Worm (Caenorhabditis elegans) whole organism, late embryonic: ENCODE data around the gene srg-41.

Source experiments
- K09A11.1 ChIP-seq: sonication (generic microtip); optimal IDR thresholded peaks from 2 replicates; lab custom pipeline; 2017; ENCODE audit warnings: antibody characterized with exemption, mild to moderate bottlenecking, missing genetic modification characterization, missing compliant biosample characterization; ENCODE audit not compliant: insufficient read depth
- ahr-1 ChIP-seq: sonication (generic microtip); optimal IDR thresholded peaks from 2 replicates; lab custom pipeline; 2016; ENCODE audit warnings: missing genetic modification characterization, missing compliant biosample characterization
- ama-1 ChIP-seq: fragments of 150-350 bp; optimal IDR thresholded peaks from 2 replicates; lab custom pipeline; 2014
- ceh-14 ChIP-seq: sonication (generic microtip); optimal IDR thresholded peaks from 2 replicates; lab custom pipeline; 2016; ENCODE audit warnings: missing genotype, missing genetic modification characterization, missing compliant biosample characterization
- ceh-18 ChIP-seq: sonication (generic microtip); optimal IDR thresholded peaks from 2 replicates; lab custom pipeline; 2016; ENCODE audit warnings: missing genetic modification characterization, missing compliant biosample characterization
- ceh-2 ChIP-seq: sonication (generic microtip); optimal IDR thresholded peaks from 2 replicates; lab custom pipeline; 2016; ENCODE audit warnings: missing genotype, missing genetic modification characterization, missing compliant biosample characterization
- ceh-22 ChIP-seq: sonication (generic microtip); optimal IDR thresholded peaks from 2 replicates; lab custom pipeline; 2017; ENCODE audit warnings: missing biosample characterization, missing genetic modification characterization
- ceh-30 ChIP-seq: fragments of 150-350 bp; optimal IDR thresholded peaks from 2 replicates; lab custom pipeline; 2014; ENCODE audit warnings: missing biosample characterization, missing genetic modification characterization
- ceh-34 ChIP-seq: sonication (generic microtip); optimal IDR thresholded peaks from 2 replicates; lab custom pipeline; 2016; ENCODE audit warnings: mild to moderate bottlenecking, missing genetic modification characterization, missing compliant biosample characterization
- ceh-45 ChIP-seq: fragments of 200-800 bp; sonication (Bioruptor generic); IDR thresholded peaks from 2 replicates; pipeline ENCODE4 v1.3.6; 2022; ENCODE audit warnings: missing genetic modification reagents, missing genetic modification characterization, missing compliant biosample characterization
- dmd-4 ChIP-seq: sonication (generic microtip); optimal IDR thresholded peaks from 2 replicates; lab custom pipeline; 2016; ENCODE audit warnings: borderline replicate concordance, missing genetic modification characterization, missing compliant biosample characterization
- dve-1 ChIP-seq: sonication (generic microtip); optimal IDR thresholded peaks from 2 replicates; lab custom pipeline; 2017; ENCODE audit warnings: antibody characterized with exemption, mild to moderate bottlenecking, missing genetic modification characterization, missing compliant biosample characterization
- elt-4 ChIP-seq: sonication (generic microtip); optimal IDR thresholded peaks from 2 replicates; lab custom pipeline; 2016; ENCODE audit warnings: missing genetic modification characterization, missing compliant biosample characterization
- ets-4 ChIP-seq: sonication (generic microtip); optimal IDR thresholded peaks from 2 replicates; lab custom pipeline; 2016; ENCODE audit warnings: missing genetic modification characterization, missing compliant biosample characterization
- fkh-10 ChIP-seq: fragments of 150-350 bp; optimal IDR thresholded peaks from 2 replicates; lab custom pipeline; 2014; ENCODE audit warnings: missing biosample characterization, missing genetic modification reagents, missing genetic modification characterization
- gmeb-2 ChIP-seq: sonication (generic microtip); optimal IDR thresholded peaks from 2 replicates; lab custom pipeline; 2016; ENCODE audit warnings: missing genetic modification characterization, inconsistent platforms, missing compliant biosample characterization
- hlh-30 ChIP-seq: sonication (generic microtip); optimal IDR thresholded peaks from 2 replicates; lab custom pipeline; 2017; ENCODE audit warnings: antibody characterized with exemption, missing genetic modification characterization, missing compliant biosample characterization; ENCODE audit not compliant: insufficient read depth
- hlh-6 ChIP-seq: sonication (generic microtip); optimal IDR thresholded peaks from 2 replicates; lab custom pipeline; 2016; ENCODE audit warnings: missing genotype, missing genetic modification characterization, missing compliant biosample characterization
- lim-6 ChIP-seq: sonication (generic microtip); optimal IDR thresholded peaks from 2 replicates; lab custom pipeline; 2016; ENCODE audit warnings: missing genetic modification characterization, missing compliant biosample characterization
- mec-3 ChIP-seq: sonication (generic microtip); optimal IDR thresholded peaks from 2 replicates; lab custom pipeline; 2016; ENCODE audit warnings: borderline replicate concordance, missing genetic modification characterization, missing compliant biosample characterization
- nfya-1 ChIP-seq: sonication (generic microtip); optimal IDR thresholded peaks from 2 replicates; lab custom pipeline; 2017; ENCODE audit warnings: missing genetic modification characterization, mild to moderate bottlenecking, missing compliant biosample characterization, antibody characterized with exemption, moderate library complexity
- nhr-11 ChIP-seq: fragments of 150-350 bp; optimal IDR thresholded peaks from 2 replicates; lab custom pipeline; 2014; ENCODE audit warnings: missing biosample characterization, missing genetic modification characterization
- pag-3 ChIP-seq: sonication (generic microtip); optimal IDR thresholded peaks from 2 replicates; lab custom pipeline; 2016; ENCODE audit warnings: missing compliant biosample characterization, missing genetic modification characterization, borderline replicate concordance
- pax-1 ChIP-seq: fragments of 150-350 bp; optimal IDR thresholded peaks from 2 replicates; lab custom pipeline; 2014; ENCODE audit warnings: missing biosample characterization, missing genetic modification characterization
- pha-2 ChIP-seq: sonication (generic microtip); optimal IDR thresholded peaks from 2 replicates; lab custom pipeline; 2017; ENCODE audit warnings: mild to moderate bottlenecking, missing genetic modification characterization, missing compliant biosample characterization
- pha-4 ChIP-seq: fragments of 150-350 bp; optimal IDR thresholded peaks from 2 replicates; lab custom pipeline; 2018; ENCODE audit warnings: missing biosample characterization, missing genetic modification reagents, missing genetic modification characterization
- pros-1 ChIP-seq: fragments of 150-350 bp; optimal IDR thresholded peaks from 2 replicates; lab custom pipeline; 2014; ENCODE audit warnings: missing biosample characterization, missing genetic modification reagents, missing genetic modification characterization
- ref-2 ChIP-seq: sonication (generic microtip); optimal IDR thresholded peaks from 2 replicates; lab custom pipeline; 2016; ENCODE audit warnings: missing genetic modification characterization, missing compliant biosample characterization
- sdc-2 ChIP-seq: sonication (generic microtip); optimal IDR thresholded peaks from 2 replicates; lab custom pipeline; 2016; ENCODE audit warnings: missing genotype, missing genetic modification characterization, missing compliant biosample characterization
- sox-4 ChIP-seq: sonication (generic microtip); optimal IDR thresholded peaks from 2 replicates; lab custom pipeline; 2017; ENCODE audit warnings: mild to moderate bottlenecking, missing genetic modification characterization, inconsistent platforms, missing compliant biosample characterization
- syd-9 ChIP-seq: sonication (generic microtip); optimal IDR thresholded peaks from 2 replicates; lab custom pipeline; 2016; ENCODE audit warnings: mild to moderate bottlenecking, missing genetic modification characterization, moderate library complexity, missing compliant biosample characterization
- tbx-7 ChIP-seq: sonication (generic microtip); optimal IDR thresholded peaks from 2 replicates; lab custom pipeline; 2016; ENCODE audit warnings: missing genotype, missing genetic modification characterization, missing compliant biosample characterization
- unc-3 ChIP-seq, 2 experiments: fragments of 200-800 bp in 1 of 2; sonication (Bioruptor generic) in 1 of 2; sonication (generic microtip) in 1 of 2; conservative IDR thresholded peaks in 1 of 2; optimal IDR thresholded peaks in 1 of 2; 2 replicates each; pipeline versions ENCODE4 v1.3.6 to Lab custom; 2016 to 2022; ENCODE audit warnings: missing compliant biosample characterization in 2 of 2, missing genetic modification characterization in 2 of 2, missing genetic modification reagents in 1 of 2
- unc-42 ChIP-seq: sonication (generic microtip); optimal IDR thresholded peaks from 2 replicates; lab custom pipeline; 2016; ENCODE audit warnings: missing genotype, missing genetic modification characterization, missing compliant biosample characterization
- unc-55 ChIP-seq: sonication (generic microtip); optimal IDR thresholded peaks from 2 replicates; lab custom pipeline; 2017; ENCODE audit warnings: missing biosample characterization, missing genetic modification reagents, missing genetic modification characterization
- zip-5 ChIP-seq: sonication (generic microtip); optimal IDR thresholded peaks from 2 replicates; lab custom pipeline; 2016; ENCODE audit warnings: missing genetic modification characterization, missing compliant biosample characterization

The srg-41 gene

DNA sequence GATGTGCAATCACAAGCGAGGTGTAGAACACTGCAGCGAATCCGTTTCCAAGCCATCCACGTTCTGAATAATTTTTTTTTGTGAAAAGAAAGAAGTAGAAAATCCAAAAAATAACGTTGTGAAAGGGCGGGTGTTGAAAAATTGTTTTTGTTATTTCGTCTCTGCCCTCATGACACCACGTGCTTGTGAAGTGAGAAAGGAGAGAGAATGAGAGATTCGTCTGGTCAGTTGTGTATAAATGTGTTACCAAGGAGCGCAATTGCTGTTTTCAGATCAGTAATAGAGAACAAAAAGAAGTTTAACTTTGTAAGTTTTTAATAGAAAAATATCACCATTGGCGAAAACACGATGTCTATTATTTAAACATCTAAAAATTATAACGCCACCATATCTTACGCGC is 40.4 kb downstream of the srg-41 start:
- TF ChIP-seq K09A11.1 (tag; lab: Kevin White, UChicago) (no peak), hlh-30 (tag; lab: Kevin White, UChicago) (peak; percentile 81), unc-42 (tag; lab: Kevin White, UChicago) (peak; percentile 77)
- TF ChIP-seq, all 69 proteins: peak for 2

DNA sequence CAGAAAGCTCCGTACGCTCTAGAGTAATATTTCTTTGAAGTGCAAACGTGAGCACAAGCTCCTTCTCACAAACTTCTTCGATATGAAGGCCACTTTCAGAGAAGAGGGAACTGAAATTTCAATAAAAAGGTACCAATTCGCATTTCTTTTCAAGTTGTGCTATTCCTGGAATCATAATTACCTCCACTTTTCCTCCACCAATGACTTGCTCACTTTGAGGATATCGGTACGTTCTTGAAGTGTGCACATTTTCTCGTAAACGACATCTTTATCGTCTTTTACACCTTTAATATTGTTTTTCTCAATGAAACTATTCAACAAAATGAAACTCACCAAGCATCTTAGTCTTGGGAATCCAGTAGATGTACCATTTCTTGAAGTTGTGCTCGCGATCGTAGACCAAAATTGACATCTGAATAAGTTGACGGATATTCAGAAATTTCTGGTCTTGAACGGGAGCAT is 42.4 kb downstream of the srg-41 start, which contains the start of gene scb-1:
scb-1 (minus strand) TSS at position 412 of the 462 bp plus-strand sequence.
- no peak for TF ChIP-seq ama-1
- no peak for TF ChIP-seq pha-4 (tag; lab: Kevin White, UChicago)
- TF ChIP-seq ahr-1 (tag; lab: Kevin White, UChicago), result no peak
- no peak for TF ChIP-seq tbx-7
- no peak for TF ChIP-seq gmeb-2
- no peak for TF ChIP-seq nfya-1
- TF ChIP-seq dve-1 (tag; lab: Kevin White, UChicago), result no peak
- no peak for TF ChIP-seq ref-2
- no peak for TF ChIP-seq ceh-30 (tag; lab: Kevin White, UChicago)

DNA sequence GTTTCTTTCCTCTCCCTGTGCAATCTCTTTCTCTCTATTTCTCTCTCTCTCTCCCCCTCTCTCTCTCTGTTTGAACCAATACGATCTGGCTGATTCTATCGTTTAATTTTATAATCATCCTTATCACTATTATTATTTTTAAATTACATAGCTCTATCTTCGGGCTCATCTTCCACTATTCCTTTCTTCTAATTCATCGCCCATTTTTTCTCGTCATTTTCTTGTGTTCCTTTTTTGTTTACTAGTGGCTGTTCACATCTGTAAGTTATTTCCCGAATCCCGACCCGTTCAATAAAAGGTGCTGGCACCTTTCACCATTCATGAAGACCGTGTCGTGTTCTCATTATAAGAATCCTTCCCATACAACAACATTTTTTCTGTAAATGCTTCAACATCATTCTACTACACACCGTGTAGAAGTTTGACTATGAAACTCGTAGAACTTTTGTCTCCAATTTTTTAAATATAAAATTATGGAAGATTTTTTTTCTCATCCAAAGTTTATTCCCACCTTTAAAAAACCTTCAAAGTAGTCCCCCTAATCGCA is 43.4 kb downstream of the srg-41 start:
- TF ChIP-seq gmeb-2 (no peak), unc-3 (GFP tag; conservative IDR thresholded peaks at IDR 0.05; lab: Robert Waterston, UW) (no peak), unc-3 (tag; optimal IDR thresholded peaks at IDR 0.05; lab: Kevin White, UChicago) (no peak), mec-3 (no peak), zip-5 (tag; lab: Kevin White, UChicago) (no peak), ceh-22 (tag; lab: Kevin White, UChicago) (no peak), hlh-6 (tag; lab: Kevin White, UChicago) (no peak), tbx-7 (no peak), unc-42 (tag; lab: Kevin White, UChicago) (no peak), elt-4 (tag; lab: Kevin White, UChicago) (no peak), ceh-34 (tag; lab: Kevin White, UChicago) (no peak), ceh-2 (tag; lab: Kevin White, UChicago) (no peak), sdc-2 (tag; lab: Kevin White, UChicago) (no peak), ceh-14 (tag; lab: Kevin White, UChicago) (no peak), nhr-11 (tag; lab: Kevin White, UChicago) (no peak), ceh-45 (GFP tag; lab: Robert Waterston, UW) (no peak), ets-4 (no peak), dmd-4 (tag; lab: Kevin White, UChicago) (no peak)

DNA sequence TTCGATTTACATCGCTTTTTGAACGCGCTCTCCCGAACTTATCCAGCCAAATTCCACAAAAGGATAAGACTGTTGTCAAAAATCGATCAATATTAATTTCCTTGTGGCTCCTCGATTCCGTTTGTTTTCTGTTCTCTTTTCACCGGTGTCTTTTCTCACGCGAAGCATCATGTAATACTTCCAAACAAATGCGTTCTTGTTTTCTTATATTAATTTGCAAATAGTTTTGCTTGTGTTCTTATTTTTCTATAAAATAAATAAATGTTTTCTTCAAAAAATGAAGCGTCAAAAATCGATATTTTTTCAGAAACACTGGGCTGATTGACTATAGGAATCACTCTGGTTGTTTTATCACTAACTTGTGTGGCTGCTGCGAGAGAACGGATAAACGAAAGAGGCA is 48.1 kb downstream of the srg-41 start, which contains the start of gene math-33:
math-33 (plus strand) TSS at position 301 of the 400 bp plus-strand sequence.
- TF ChIP-seq lim-6 (tag; lab: Kevin White, UChicago), result no peak
- no peak for TF ChIP-seq ceh-2 (tag; lab: Kevin White, UChicago)
- TF ChIP-seq pha-2 (tag; lab: Kevin White, UChicago), result no peak
- no peak for TF ChIP-seq nfya-1
- no peak for TF ChIP-seq syd-9 (tag; lab: Kevin White, UChicago)
- no peak for TF ChIP-seq ceh-30 (tag; lab: Kevin White, UChicago)
- TF ChIP-seq ceh-22 (tag; lab: Kevin White, UChicago), result no peak
- TF ChIP-seq fkh-10 (GFP tag; lab: Kevin White, UChicago), result no peak
- TF ChIP-seq pax-1 (tag; lab: Kevin White, UChicago), result no peak
- TF ChIP-seq pros-1, result no peak
- TF ChIP-seq pag-3 (tag; lab: Kevin White, UChicago), result no peak
- no peak for TF ChIP-seq unc-55 (GFP tag; lab: Kevin White, UChicago)
- TF ChIP-seq ref-2, result no peak
- no peak for TF ChIP-seq nhr-11 (tag; lab: Kevin White, UChicago)
- no peak for TF ChIP-seq K09A11.1 (tag; lab: Kevin White, UChicago)
- TF ChIP-seq ceh-18 (tag; lab: Kevin White, UChicago), result no peak
- TF ChIP-seq sox-4 (tag; lab: Kevin White, UChicago), result no peak
